Worm (Caenorhabditis elegans) whole organism, young adult: ENCODE measurements around the gene T26E4.7.

Source experiments
- B0336.3 ChIP-seq: fragments of 200-800 bp; sonication (Bioruptor generic); IDR thresholded peaks from 2 replicates; pipeline ENCODE4 v1.3.6; 2022; ENCODE audit warnings: missing genetic modification characterization, missing compliant biosample characterization
- T26A5.8 ChIP-seq: sonication (generic microtip); optimal IDR thresholded peaks from 2 replicates; lab custom pipeline; 2016; ENCODE audit warnings: missing genetic modification characterization, missing compliant biosample characterization
- hrde-1 ChIP-seq: sonication (generic microtip); optimal IDR thresholded peaks from 2 replicates; lab custom pipeline; 2016; ENCODE audit warnings: missing genetic modification characterization, mild to moderate bottlenecking, missing compliant biosample characterization, moderate library complexity, missing genotype, missing genetic modification reagents, borderline replicate concordance
- madf-10 ChIP-seq: sonication (generic microtip); optimal IDR thresholded peaks from 2 replicates; lab custom pipeline; 2016; ENCODE audit warnings: mild to moderate bottlenecking, missing genetic modification characterization, missing compliant biosample characterization
- snpc-4 ChIP-seq, 5 experiments: fragments of 150-350 bp in 1 of 5; sonication (generic microtip) in 4 of 5; optimal IDR thresholded peaks; 2 replicates each; lab custom pipeline; 2014 to 2018; ENCODE audit warnings: missing genetic modification characterization in 5 of 5, missing biosample characterization in 3 of 5, antibody characterized with exemption in 2 of 5, mild to moderate bottlenecking in 2 of 5, missing compliant biosample characterization in 2 of 5, missing genotype in 2 of 5, moderate library complexity in 2 of 5, missing genetic modification reagents in 1 of 5
- tlf-1 ChIP-seq: fragments of 200-800 bp; sonication (Bioruptor generic); optimal IDR thresholded peaks from 2 replicates; lab custom pipeline; 2018; ENCODE audit warnings: mild to moderate bottlenecking, missing genetic modification characterization, missing compliant biosample characterization

DNA sequence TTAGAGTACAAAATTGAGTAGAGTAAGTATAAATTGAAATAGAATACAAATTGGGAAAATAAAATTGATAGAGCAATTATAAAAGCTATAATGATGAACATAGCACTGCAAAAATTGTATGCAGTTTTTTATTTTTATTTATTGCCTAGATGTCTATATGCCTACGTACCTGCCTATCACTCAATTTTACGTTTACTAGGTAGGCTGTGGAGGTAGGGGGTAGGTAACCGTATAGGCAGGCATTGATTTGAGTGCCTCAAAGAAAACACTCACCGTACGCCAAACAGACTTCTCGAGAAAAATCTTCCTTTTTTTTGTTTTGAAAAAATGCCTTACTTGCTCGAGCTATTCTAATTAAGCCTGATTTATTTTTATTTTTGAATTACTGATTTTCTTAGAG lies 38.2 kb downstream of the T26E4.7 start, which contains the start of gene srbc-56:
- TF ChIP-seq hrde-1 (tag; lab: Kevin White, UChicago) (no peak), B0336.3 (no peak), snpc-4 (GFP tag; optimal IDR thresholded peaks at IDR 0.05; lab: Kevin White, UChicago) (no peak), snpc-4 (tag; optimal IDR thresholded peaks at IDR 0.05; lab: Kevin White, UChicago) (no peak), tlf-1 (no peak), T26A5.8 (tag; lab: Kevin White, UChicago) (no peak), madf-10 (tag; lab: Kevin White, UChicago) (no peak)
